Fruit fly (Drosophila melanogaster) whole organism, prepupa: ENCODE data around the gene Cpr78E.

Experiments
- CG10631 ChIP-seq: fragments of 200-800 bp; sonication (Bioruptor generic); optimal IDR thresholded peaks from 2 replicates; lab custom pipeline; 2016; ENCODE audit warnings: missing biosample characterization, missing genetic modification characterization
- CG10669 ChIP-seq: fragments of 200-800 bp; sonication (Bioruptor generic); optimal IDR thresholded peaks from 3 replicates; lab custom pipeline; 2018; ENCODE audit warnings: missing biosample characterization, mild to moderate bottlenecking, missing genetic modification characterization, moderate library complexity
- CG11294 ChIP-seq: fragments of 200-800 bp; sonication (Bioruptor generic); IDR thresholded peaks from 2 replicates; pipeline ENCODE4 v1.3.6; 2022; ENCODE audit warnings: missing biosample characterization, missing genetic modification characterization
- CG11762 ChIP-seq: fragments of 200-800 bp; sonication (Bioruptor generic); optimal IDR thresholded peaks from 3 replicates; lab custom pipeline; 2016; ENCODE audit warnings: missing biosample characterization, missing genetic modification characterization; ENCODE audit not compliant: insufficient read depth
- CG11902 ChIP-seq: fragments of 200-800 bp; sonication (Bioruptor generic); optimal IDR thresholded peaks from 3 replicates; lab custom pipeline; 2016; ENCODE audit warnings: missing biosample characterization, missing genetic modification characterization
- CG32006 ChIP-seq: fragments of 200-800 bp; sonication (Bioruptor generic); optimal IDR thresholded peaks from 3 replicates; lab custom pipeline; 2017; ENCODE audit warnings: missing biosample characterization, mild to moderate bottlenecking, missing genetic modification characterization
- CG4318 ChIP-seq: fragments of 200-800 bp; sonication (Bioruptor generic); optimal IDR thresholded peaks from 3 replicates; lab custom pipeline; 2017; ENCODE audit warnings: missing biosample characterization, mild to moderate bottlenecking, missing genetic modification characterization
- CG6163 ChIP-seq: fragments of 200-800 bp; sonication (Bioruptor generic); IDR thresholded peaks from 3 replicates; pipeline ENCODE4 v1.3.6; 2022; ENCODE audit warnings: missing biosample characterization, missing genetic modification characterization
- CG6276 ChIP-seq: fragments of 200-800 bp; sonication (Bioruptor generic); optimal IDR thresholded peaks from 2 replicates; lab custom pipeline; 2017; ENCODE audit warnings: missing biosample characterization, mild to moderate bottlenecking, missing genetic modification characterization
- CG6854 ChIP-seq: fragments of 200-800 bp; sonication (Bioruptor generic); optimal IDR thresholded peaks from 2 replicates; lab custom pipeline; 2017; ENCODE audit warnings: missing biosample characterization, mild to moderate bottlenecking, missing genetic modification characterization
- CG7368 ChIP-seq: fragments of 200-800 bp; sonication (Bioruptor generic); optimal IDR thresholded peaks from 3 replicates; lab custom pipeline; 2016; ENCODE audit warnings: missing biosample characterization, missing genetic modification characterization
- CG8119 ChIP-seq: fragments of 200-800 bp; sonication (Bioruptor generic); IDR thresholded peaks from 3 replicates; pipeline ENCODE4 v1.3.6; 2022; ENCODE audit warnings: missing biosample characterization, missing genetic modification characterization
- CG8319 ChIP-seq: fragments of 200-800 bp; sonication (Bioruptor generic); optimal IDR thresholded peaks from 3 replicates; lab custom pipeline; 2016; ENCODE audit warnings: missing biosample characterization, missing genetic modification characterization
- CG9139 ChIP-seq: fragments of 200-800 bp; sonication (Bioruptor generic); optimal IDR thresholded peaks from 3 replicates; lab custom pipeline; 2017; ENCODE audit warnings: missing biosample characterization, mild to moderate bottlenecking, missing genetic modification characterization
- Eip75B ChIP-seq: fragments of 200-800 bp; sonication (Bioruptor generic); optimal IDR thresholded peaks from 3 replicates; lab custom pipeline; 2016; ENCODE audit warnings: missing biosample characterization, missing genetic modification characterization
- Eip78C ChIP-seq: fragments of 200-800 bp; sonication (Bioruptor generic); peaks from one replicate; lab custom pipeline; 2016; ENCODE audit warnings: missing biosample characterization, missing genetic modification characterization
- Eip93F ChIP-seq: fragments of 200-800 bp; sonication (Bioruptor generic); optimal IDR thresholded peaks from 2 replicates; lab custom pipeline; 2016; ENCODE audit warnings: missing biosample characterization, mild to moderate bottlenecking, missing genetic modification characterization
- Ets21C ChIP-seq: fragments of 200-800 bp; sonication (Bioruptor generic); optimal IDR thresholded peaks from 3 replicates; lab custom pipeline; 2016; ENCODE audit warnings: missing biosample characterization, missing genetic modification characterization
- Gug ChIP-seq: fragments of 200-800 bp; sonication (Bioruptor generic); IDR thresholded peaks from 2 replicates; pipeline ENCODE4 v1.3.6; 2022; ENCODE audit warnings: missing biosample characterization, missing genetic modification characterization
- Hr38 ChIP-seq: sonication (Bioruptor generic); optimal IDR thresholded peaks from 2 replicates; lab custom pipeline; 2016; ENCODE audit warnings: missing biosample characterization, missing genetic modification characterization
- Hr4 ChIP-seq: fragments of 200-800 bp; sonication (Bioruptor generic); optimal IDR thresholded peaks from 3 replicates; lab custom pipeline; 2016; ENCODE audit warnings: missing biosample characterization, missing genetic modification characterization
- Met ChIP-seq: fragments of 200-800 bp; sonication (Bioruptor generic); optimal IDR thresholded peaks from 3 replicates; lab custom pipeline; 2016; ENCODE audit warnings: missing biosample characterization, missing genetic modification characterization
- Sox102F ChIP-seq: fragments of 200-800 bp; sonication (Bioruptor generic); optimal IDR thresholded peaks from 2 replicates; lab custom pipeline; 2016; ENCODE audit warnings: missing biosample characterization, mild to moderate bottlenecking, missing genetic modification characterization
- cyc ChIP-seq: fragments of 200-800 bp; sonication (Bioruptor generic); optimal IDR thresholded peaks from 3 replicates; lab custom pipeline; 2016; ENCODE audit warnings: missing biosample characterization, missing genetic modification characterization
- dsx ChIP-seq: fragments of 200-800 bp; optimal IDR thresholded peaks from 3 replicates; lab custom pipeline; 2019; ENCODE audit warnings: missing biosample characterization, mild to moderate bottlenecking, missing genetic modification characterization, moderate library complexity; ENCODE audit not compliant: poor library complexity, severe bottlenecking
- fd59A ChIP-seq: fragments of 200-800 bp; sonication (Bioruptor generic); optimal IDR thresholded peaks from 2 replicates; lab custom pipeline; 2017; ENCODE audit warnings: missing biosample characterization, mild to moderate bottlenecking, missing genetic modification characterization, missing genetic modification reagents
- fkh ChIP-seq: fragments of 200-800 bp; sonication (Bioruptor generic); optimal IDR thresholded peaks from 3 replicates; lab custom pipeline; 2017; ENCODE audit warnings: missing biosample characterization, mild to moderate bottlenecking, missing genetic modification characterization, moderate library complexity
- lz ChIP-seq: fragments of 200-800 bp; sonication (Bioruptor generic); optimal IDR thresholded peaks from 3 replicates; lab custom pipeline; 2016; ENCODE audit warnings: missing biosample characterization, missing genetic modification characterization
- pdm3 ChIP-seq: fragments of 200-800 bp; sonication (Bioruptor generic); optimal IDR thresholded peaks from 3 replicates; lab custom pipeline; 2016; ENCODE audit warnings: missing biosample characterization, missing genetic modification characterization
- salr ChIP-seq, 2 experiments: fragments of 200-800 bp; sonication (Bioruptor generic); optimal IDR thresholded peaks; 3 replicates each; lab custom pipeline; 2016 to 2018; ENCODE audit warnings: missing biosample characterization in 2 of 2, missing genetic modification characterization in 2 of 2, mild to moderate bottlenecking in 1 of 2
- ss ChIP-seq, 2 experiments: fragments of 200-800 bp; sonication (Bioruptor generic); optimal IDR thresholded peaks; 2 replicates in 1 of 2; 3 replicates in 1 of 2; lab custom pipeline; 2017 to 2018; ENCODE audit warnings: mild to moderate bottlenecking in 2 of 2, missing biosample characterization in 2 of 2, missing genetic modification characterization in 2 of 2, moderate library complexity in 1 of 2
- svp ChIP-seq: fragments of 200-800 bp; sonication (Bioruptor generic); peaks from one replicate; lab custom pipeline; 2016; ENCODE audit warnings: missing biosample characterization, missing genetic modification characterization
- vri ChIP-seq: fragments of 200-800 bp; sonication (Bioruptor generic); optimal IDR thresholded peaks from 3 replicates; lab custom pipeline; 2016; ENCODE audit warnings: missing biosample characterization, mild to moderate bottlenecking, missing genetic modification characterization

The Cpr78E gene

DNA sequence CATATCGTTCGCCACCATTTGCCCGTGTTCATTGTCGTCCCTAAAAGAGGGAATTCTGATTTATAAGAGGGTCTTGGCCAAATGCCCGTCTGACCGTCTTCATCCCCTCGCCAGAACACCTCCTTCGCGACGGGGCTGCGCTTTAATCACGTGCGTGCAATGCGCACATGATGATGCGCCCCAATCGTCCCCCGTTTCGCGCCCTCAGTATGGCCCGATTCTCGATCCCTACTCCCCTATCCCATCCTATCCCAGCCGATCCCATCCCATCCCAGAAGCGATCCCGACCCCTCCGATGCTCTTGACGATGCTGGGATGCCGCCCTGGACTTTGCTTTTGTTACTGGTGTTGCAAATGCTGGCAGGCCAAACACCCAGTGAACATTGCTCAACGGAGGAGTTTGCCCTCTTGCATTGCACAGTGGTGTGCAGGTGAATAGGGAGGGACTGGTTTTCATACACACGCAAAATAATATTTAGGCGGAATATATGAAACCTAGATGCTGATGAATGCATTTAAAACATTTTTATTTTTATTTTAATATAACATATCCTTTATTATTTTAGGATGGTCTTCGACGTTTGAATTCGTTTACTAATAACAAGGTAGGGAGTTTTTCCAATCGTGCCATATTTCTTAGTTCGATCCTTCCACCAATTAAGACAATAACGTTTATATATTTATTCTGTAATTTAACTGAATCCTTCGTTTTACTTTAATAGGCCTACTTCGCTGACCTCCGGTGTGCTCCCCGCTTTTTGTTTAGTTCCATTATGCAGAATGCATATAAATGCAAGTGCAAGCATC is 43.2 kb upstream of the Cpr78E start (continued):
- peak; percentile 64 for TF ChIP-seq vri (GFP tag; lab: Kevin White, UChicago)
- TF ChIP-seq Met (GFP tag; lab: Kevin White, UChicago), result peak; percentile 82
- peak; percentile 63 for TF ChIP-seq CG11902
- no peak for TF ChIP-seq fkh (GFP tag; lab: Kevin White, UChicago)
- TF ChIP-seq dsx (GFP tag; lab: Kevin White, UChicago), result peak; percentile 81
- TF ChIP-seq Ets21C (GFP tag; lab: Kevin White, UChicago), result peak; percentile 54
- TF ChIP-seq fd59A (GFP tag; lab: Kevin White, UChicago), result peak; percentile 89
- TF ChIP-seq CG9139 (GFP tag; lab: Kevin White, UChicago), result peak; percentile 72
- TF ChIP-seq CG10669, result peak; percentile 85
- peak; percentile 67 for TF ChIP-seq Eip93F
- peak; percentile 77 for TF ChIP-seq Sox102F
- TF ChIP-seq CG8119, result peak; percentile 77

- TF ChIP-seq CG6854 (GFP tag; lab: Kevin White, UChicago) (no peak), CG11902 (no peak), CG32006 (GFP tag; lab: Kevin White, UChicago) (peak; percentile 59), Eip75B (GFP tag; lab: Kevin White, UChicago) (no peak), CG6276 (GFP tag; lab: Kevin White, UChicago) (peak; percentile 11), CG10669 (no peak), cyc (GFP tag; lab: Kevin White, UChicago) (no peak), pdm3 (GFP tag; lab: Kevin White, UChicago) (no peak), CG11294 (GFP tag; lab: Robert Waterston, UW) (no peak), lz (GFP tag; lab: Kevin White, UChicago) (no peak), salr (GFP tag; optimal IDR thresholded peaks at IDR 0.05; lab: Kevin White, UChicago) (peak in 1 of 2 experiments; percentile 13), Hr4 (peak; percentile 22), Eip78C (GFP tag; lab: Kevin White, UChicago) (peak; percentile 63), CG7368 (no peak)
These were observed 39.6 kb upstream of the Cpr78E start, which contains the start of gene CG32447 for dm6 chr3L:21706144-21706926. Gene CG32447 (minus strand): TSS chr3L:21706365.

DNA sequence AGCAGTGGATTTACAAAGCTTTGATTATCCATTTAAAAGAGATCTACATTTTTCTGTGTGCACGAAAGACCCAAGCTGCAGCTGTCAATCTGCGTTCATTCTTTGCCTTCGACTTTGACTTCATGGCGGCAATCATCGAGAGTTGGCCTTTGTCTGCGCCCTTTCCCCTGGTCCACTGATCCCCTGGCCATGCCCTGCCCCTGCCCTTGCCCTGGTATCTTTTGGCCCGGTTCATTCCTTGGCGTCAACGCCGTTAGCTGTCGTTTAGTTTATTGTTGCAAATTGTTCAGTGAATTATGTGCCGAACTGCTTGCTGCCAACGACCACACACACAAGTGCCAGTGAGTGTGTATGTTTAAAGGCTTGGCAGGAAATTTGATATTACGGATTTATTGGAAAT is 34.2 kb upstream of the Cpr78E start:
- TF ChIP-seq svp (GFP tag; lab: Kevin White, UChicago) (peak; percentile 40), CG6163 (no peak)

- TF ChIP-seq CG6163, result 0 out of 3 replicates have a peak, but pooled peaks have one; percentile 12
- TF ChIP-seq CG7368, result no peak
- TF ChIP-seq, all 60 proteins: peak for 1
These were observed 33.3 kb upstream of the Cpr78E start for dm6 chr3L:21700052-21700451.

DNA sequence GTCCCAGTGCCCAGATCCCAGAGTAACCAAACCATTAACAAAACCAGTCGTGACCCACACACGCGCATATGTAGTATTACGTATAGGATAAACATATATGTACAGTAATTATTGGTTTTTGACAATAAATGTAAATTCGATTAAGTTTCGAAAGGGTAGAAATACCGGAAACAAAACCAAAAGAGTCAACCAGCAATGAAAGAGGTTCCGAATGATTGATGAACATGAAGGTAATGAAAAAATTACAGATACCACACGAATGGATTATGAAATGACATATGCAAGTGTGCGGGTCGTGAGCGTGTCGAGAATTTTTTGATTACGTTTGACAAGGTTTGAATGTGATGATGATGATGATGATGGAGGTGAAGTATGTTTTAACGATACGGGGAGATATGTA is 27.9 kb upstream of the Cpr78E start:
- TF ChIP-seq Eip93F (no peak), ss (GFP tag; optimal IDR thresholded peaks at IDR 0.05; lab: Kevin White, UChicago) (no peak), CG11762 (GFP tag; lab: Kevin White, UChicago) (no peak), pdm3 (GFP tag; lab: Kevin White, UChicago) (no peak), Met (GFP tag; lab: Kevin White, UChicago) (no peak), Gug (no peak), Sox102F (no peak), CG10631 (GFP tag; lab: Kevin White, UChicago) (no peak), CG8319 (no peak), Hr38 (GFP tag; lab: Kevin White, UChicago) (no peak), Ets21C (GFP tag; lab: Kevin White, UChicago) (no peak), CG4318 (no peak)
- TF ChIP-seq, all 60 proteins: peak for 0
